Worm (Caenorhabditis elegans): ENCODE measurements around the gene rml-3.

DNA sequence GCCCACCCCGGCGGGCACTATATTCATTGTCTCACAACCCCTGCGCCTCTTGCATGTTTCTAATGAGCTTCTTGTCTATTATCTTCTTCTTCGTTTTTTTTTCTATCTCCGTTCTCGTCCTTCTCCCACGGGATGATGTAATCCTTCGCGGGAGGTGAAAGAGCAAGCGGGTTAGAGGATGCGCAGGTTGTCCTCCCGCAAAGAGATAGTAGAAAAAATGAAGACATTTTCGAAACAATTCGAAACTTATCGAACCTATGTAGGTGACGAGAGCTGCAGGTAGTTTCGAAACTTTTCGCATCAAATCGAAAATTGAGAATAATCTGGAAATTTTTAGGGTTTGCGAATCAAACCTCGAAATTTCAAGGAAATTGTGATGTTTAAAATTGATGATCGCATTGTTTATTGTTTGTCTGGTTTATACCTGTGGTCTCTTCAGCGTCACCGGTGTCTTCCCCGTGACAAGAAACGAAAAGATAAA, 11.4 kb upstream of the rml-3 start:
- no peak for TF ChIP-seq R02D3.7 (tag; optimal IDR thresholded peaks at IDR 0.05)
- TF ChIP-seq lsy-2 (tag; optimal IDR thresholded peaks at IDR 0.05): peak in 1 of 2 experiments; percentile 32
- TF ChIP-seq blmp-1 (tag; optimal IDR thresholded peaks at IDR 0.05; ENCODE audit: insufficient read depth): peak; percentile 1
- TF ChIP-seq snpc-4 (tag; optimal IDR thresholded peaks at IDR 0.05): no peak
- TF ChIP-seq egl-27 (tag; optimal IDR thresholded peaks at IDR 0.05): peak; percentile 49
- no peak for TF ChIP-seq alr-1 (tag; optimal IDR thresholded peaks at IDR 0.05)
- TF ChIP-seq zag-1 (tag; optimal IDR thresholded peaks at IDR 0.05): no peak
- TF ChIP-seq ztf-11 (tag; optimal IDR thresholded peaks at IDR 0.05): no peak
- no peak for TF ChIP-seq nhr-10 (tag; optimal IDR thresholded peaks at IDR 0.05)
- no peak for TF ChIP-seq elt-3 (tag; optimal IDR thresholded peaks at IDR 0.05)
- TF ChIP-seq skn-1 (tag; optimal IDR thresholded peaks at IDR 0.05): no peak
- TF ChIP-seq ceh-16 (tag; optimal IDR thresholded peaks at IDR 0.05): no peak
